Worm (Caenorhabditis elegans) whole organism, L3 larva: ENCODE results near the gene mob-4.
A peak's percentile ranks its signal among the peaks of the same experiment; 100 is the strongest.

Experiments used
- ZK546.5 ChIP-seq: sonication (generic microtip); optimal IDR thresholded peaks from 2 replicates; lab custom pipeline; 2017; ENCODE audit warnings: missing biosample characterization, missing genetic modification characterization
- ceh-28 ChIP-seq: fragments of 150-350 bp; optimal IDR thresholded peaks from 2 replicates; lab custom pipeline; 2014; ENCODE audit warnings: missing biosample characterization, missing genetic modification reagents, missing genetic modification characterization
- ceh-9 ChIP-seq: sonication (generic microtip); optimal IDR thresholded peaks from 2 replicates; lab custom pipeline; 2018; ENCODE audit warnings: missing biosample characterization, missing genetic modification characterization
- daf-12 ChIP-seq: fragments of 150-350 bp; optimal IDR thresholded peaks from 2 replicates; lab custom pipeline; 2014; ENCODE audit warnings: missing biosample characterization, missing genetic modification reagents, missing genetic modification characterization
- egl-27 ChIP-seq: sonication (generic microtip); optimal IDR thresholded peaks from 4 replicates; lab custom pipeline; 2017; ENCODE audit warnings: missing biosample characterization, missing genetic modification reagents, missing genetic modification characterization
- egl-5 ChIP-seq: fragments of 150-350 bp; optimal IDR thresholded peaks from 2 replicates; lab custom pipeline; 2017; ENCODE audit warnings: missing biosample characterization, missing genetic modification reagents, missing genetic modification characterization, inconsistent platforms
- elt-2 ChIP-seq: sonication (generic microtip); optimal IDR thresholded peaks from 2 replicates; lab custom pipeline; 2016; ENCODE audit warnings: missing genetic modification reagents, mild to moderate bottlenecking, missing genetic modification characterization, missing compliant biosample characterization
- eor-1 ChIP-seq, 2 experiments: fragments of 150-350 bp; optimal IDR thresholded peaks; 2 replicates each; lab custom pipeline; 2014 to 2018; ENCODE audit warnings: missing biosample characterization in 2 of 2, missing genetic modification characterization in 2 of 2
- fkh-10 ChIP-seq: sonication (generic microtip); optimal IDR thresholded peaks from 2 replicates; lab custom pipeline; 2017; ENCODE audit warnings: missing biosample characterization, missing genetic modification reagents, missing genetic modification characterization
- fkh-2 ChIP-seq: fragments of 150-350 bp; optimal IDR thresholded peaks from 2 replicates; lab custom pipeline; 2014; ENCODE audit warnings: missing biosample characterization, missing genetic modification reagents, missing genetic modification characterization
- hmg-11 ChIP-seq: sonication (generic microtip); optimal IDR thresholded peaks from 2 replicates; lab custom pipeline; 2016; ENCODE audit warnings: missing genetic modification characterization, missing compliant biosample characterization
- jun-1 ChIP-seq: fragments of 150-350 bp; optimal IDR thresholded peaks from 2 replicates; lab custom pipeline; 2014; ENCODE audit warnings: missing biosample characterization, missing genetic modification reagents, missing genetic modification characterization
- lin-15B ChIP-seq: fragments of 150-350 bp; optimal IDR thresholded peaks from 2 replicates; lab custom pipeline; 2014; ENCODE audit warnings: missing biosample characterization, missing genetic modification characterization
- lin-39 ChIP-seq: fragments of 150-350 bp; optimal IDR thresholded peaks from 2 replicates; lab custom pipeline; 2018; ENCODE audit warnings: missing biosample characterization, missing genetic modification reagents, missing genetic modification characterization
- nfya-1 ChIP-seq: sonication (generic microtip); optimal IDR thresholded peaks from 2 replicates; lab custom pipeline; 2017; ENCODE audit warnings: missing genetic modification characterization, mild to moderate bottlenecking, missing compliant biosample characterization, antibody characterized with exemption, moderate library complexity; ENCODE audit not compliant: insufficient read depth
- nhr-12 ChIP-seq: fragments of 150-350 bp; optimal IDR thresholded peaks from 2 replicates; lab custom pipeline; 2014; ENCODE audit warnings: missing biosample characterization, missing genetic modification characterization
- nhr-23 ChIP-seq: fragments of 150-350 bp; optimal IDR thresholded peaks from 2 replicates; lab custom pipeline; 2014; ENCODE audit warnings: missing biosample characterization, missing genetic modification reagents, missing genetic modification characterization
- nhr-25 ChIP-seq: sonication (generic microtip); optimal IDR thresholded peaks from 2 replicates; lab custom pipeline; 2017; ENCODE audit warnings: missing biosample characterization, missing genetic modification characterization
- nhr-28 ChIP-seq: fragments of 150-350 bp; optimal IDR thresholded peaks from 2 replicates; lab custom pipeline; 2014; ENCODE audit warnings: missing biosample characterization, missing genetic modification characterization
- nhr-67 ChIP-seq: fragments of 150-350 bp; optimal IDR thresholded peaks from 2 replicates; lab custom pipeline; 2014; ENCODE audit warnings: missing biosample characterization, missing genetic modification characterization
- nhr-76 ChIP-seq: fragments of 150-350 bp; sonication (generic microtip); optimal IDR thresholded peaks from 5 replicates; lab custom pipeline; 2014; ENCODE audit warnings: missing biosample characterization, missing genetic modification characterization
- nhr-77 ChIP-seq: fragments of 150-350 bp; optimal IDR thresholded peaks from 2 replicates; lab custom pipeline; 2014; ENCODE audit warnings: missing biosample characterization, missing genetic modification characterization
- pha-4 ChIP-seq: fragments of 150-350 bp; optimal IDR thresholded peaks from 2 replicates; lab custom pipeline; 2014; ENCODE audit warnings: missing biosample characterization, missing genetic modification reagents, missing genetic modification characterization
- pqm-1 ChIP-seq: fragments of 150-350 bp; optimal IDR thresholded peaks from 2 replicates; lab custom pipeline; 2017; ENCODE audit warnings: missing biosample characterization, missing genetic modification characterization, inconsistent platforms
- sea-2 ChIP-seq: fragments of 150-350 bp; sonication (generic microtip); optimal IDR thresholded peaks from 4 replicates; lab custom pipeline; 2014; ENCODE audit warnings: missing biosample characterization, missing genetic modification reagents, missing genetic modification characterization
- snpc-4 ChIP-seq: fragments of 150-350 bp; optimal IDR thresholded peaks from 2 replicates; lab custom pipeline; 2014; ENCODE audit warnings: missing biosample characterization, missing genetic modification characterization
- tbx-2 ChIP-seq: sonication (generic microtip); optimal IDR thresholded peaks from 2 replicates; lab custom pipeline; 2016; ENCODE audit warnings: mild to moderate bottlenecking, missing genetic modification characterization, missing compliant biosample characterization
- unc-62 ChIP-seq: fragments of 150-350 bp; sonication (generic microtip); optimal IDR thresholded peaks from 4 replicates; lab custom pipeline; 2014; ENCODE audit warnings: missing biosample characterization, missing genetic modification reagents, missing genetic modification characterization
- ztf-11 ChIP-seq: fragments of 150-350 bp; optimal IDR thresholded peaks from 2 replicates; lab custom pipeline; 2014; ENCODE audit warnings: missing biosample characterization, missing genetic modification characterization

Gene mob-4

DNA sequence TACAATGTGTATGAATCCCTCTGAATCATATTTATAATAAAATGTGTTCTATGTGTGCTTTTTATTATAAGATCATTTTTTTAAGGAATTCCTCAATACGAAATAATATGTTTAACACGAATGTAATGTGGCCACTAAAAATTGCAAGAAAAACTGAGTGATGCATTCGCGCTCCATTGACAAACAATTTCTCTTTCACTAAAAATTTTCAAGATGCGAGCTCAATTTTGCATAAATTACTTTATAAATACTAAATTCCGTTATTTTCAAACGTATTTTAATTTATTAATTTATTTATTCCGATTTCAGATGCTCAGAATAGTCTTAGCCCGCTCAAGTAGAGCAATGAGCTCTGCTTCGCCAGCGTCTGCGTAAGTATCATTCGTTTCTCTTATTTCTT is 40.9 kb downstream of the mob-4 start, which contains the start of gene mrps-9:
Gene mrps-9 (plus strand): TSS at position 310 of the 400 bp plus-strand sequence.
- TF ChIP-seq ZK546.5 (tag; lab: Kevin White, UChicago) (no peak), nfya-1 (tag; lab: Kevin White, UChicago) (peak; percentile 3), fkh-2 (tag; lab: Kevin White, UChicago) (no peak), snpc-4 (tag; lab: Kevin White, UChicago) (no peak), ztf-11 (tag; lab: Kevin White, UChicago) (no peak), daf-12 (tag; lab: Kevin White, UChicago) (no peak), jun-1 (tag; lab: Kevin White, UChicago) (no peak), lin-39 (tag; lab: Kevin White, UChicago) (no peak), pqm-1 (tag; lab: Kevin White, UChicago) (no peak), nhr-67 (tag; lab: Kevin White, UChicago) (no peak), lin-15B (tag; lab: Kevin White, UChicago) (peak; percentile 51)

DNA sequence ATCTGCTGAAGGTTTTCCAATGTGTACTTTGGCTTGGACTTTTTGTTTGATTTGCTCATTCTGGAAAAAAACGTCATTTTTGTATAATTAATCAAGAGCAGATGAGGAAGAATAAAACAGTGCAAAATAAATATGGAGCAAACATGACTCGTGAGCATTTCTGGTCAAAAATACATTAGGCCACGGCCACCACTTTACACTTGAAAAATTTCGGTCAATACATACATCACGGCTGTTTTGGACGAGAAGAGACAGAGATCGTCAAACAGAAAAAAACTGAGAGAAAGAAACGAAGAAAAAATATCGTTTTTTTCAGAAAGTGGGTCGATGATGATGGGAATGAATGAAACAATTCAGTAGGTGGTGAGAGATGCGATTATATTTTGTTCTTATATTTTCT is 43.4 kb downstream of the mob-4 start, which contains the start of the genes F09G8.7 and crn-7:
Gene F09G8.7 (minus strand): TSS at position 60 of the 400 bp plus-strand sequence.
Gene crn-7 (plus strand): TSS at position 236 of the 400 bp plus-strand sequence.
- TF ChIP-seq nhr-25 (tag; lab: Kevin White, UChicago) = peak; percentile 9
- TF ChIP-seq nhr-12 (tag; lab: Kevin White, UChicago) = no peak
- TF ChIP-seq hmg-11 (tag; lab: Kevin White, UChicago) = no peak
- TF ChIP-seq egl-5 (tag; lab: Kevin White, UChicago) = no peak
- TF ChIP-seq unc-62 = no peak
- no peak for TF ChIP-seq sea-2 (GFP tag; lab: Kevin White, UChicago)
- TF ChIP-seq ceh-28 (tag; lab: Kevin White, UChicago) = no peak
- no peak for TF ChIP-seq nhr-67 (tag; lab: Kevin White, UChicago)
- TF ChIP-seq fkh-10 (GFP tag; lab: Kevin White, UChicago) = no peak
- TF ChIP-seq elt-2 = no peak
- TF ChIP-seq eor-1 (tag; optimal IDR thresholded peaks at IDR 0.05; lab: Kevin White, UChicago) = no peak
- TF ChIP-seq snpc-4 (tag; lab: Kevin White, UChicago) = peak; percentile 26
- peak; percentile 51 for TF ChIP-seq nfya-1 (tag; lab: Kevin White, UChicago)
- TF ChIP-seq nhr-23 (tag; lab: Kevin White, UChicago) = peak; percentile 42
- TF ChIP-seq tbx-2 (tag; lab: Kevin White, UChicago) = no peak
- TF ChIP-seq ceh-9 (tag; lab: Kevin White, UChicago) = no peak
- TF ChIP-seq pha-4 (tag; lab: Kevin White, UChicago) = peak; percentile 61
- peak; percentile 71 for TF ChIP-seq lin-15B (tag; lab: Kevin White, UChicago)
- no peak for TF ChIP-seq nhr-77 (tag; lab: Kevin White, UChicago)

DNA sequence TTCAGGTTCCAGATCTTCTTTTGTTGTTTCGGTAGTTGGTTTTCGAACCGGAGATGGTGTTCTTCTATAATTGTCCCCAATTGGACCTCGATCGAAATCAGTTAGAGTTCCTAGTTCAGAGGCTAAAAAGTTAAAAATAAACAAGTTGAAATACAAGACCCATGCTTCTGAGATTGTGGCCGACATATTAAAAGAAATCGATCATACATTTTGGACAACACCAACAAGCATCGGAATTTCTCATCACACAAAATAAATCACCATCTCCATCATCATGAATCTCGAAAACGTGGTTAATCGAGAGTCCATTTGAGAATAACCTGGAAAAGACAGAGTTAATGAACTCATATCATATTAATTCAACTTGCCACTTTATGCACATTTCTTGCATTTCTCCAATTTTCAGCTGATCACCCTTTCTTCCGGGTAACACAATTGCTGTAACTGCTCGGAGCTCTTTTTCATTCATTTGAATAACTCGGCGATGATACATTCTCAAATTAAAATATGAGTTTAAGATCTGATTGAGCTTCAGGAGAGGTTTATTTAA is 46.9 kb downstream of the mob-4 start, which contains the start of the genes mps-4 and F09G8.10:
Gene mps-4 (minus strand): TSS at position 101 of the 550 bp plus-strand sequence.
Gene F09G8.10 (minus strand): TSS at position 500 of the 550 bp plus-strand sequence.
- TF ChIP-seq tbx-2 (tag; lab: Kevin White, UChicago) (no peak), jun-1 (tag; lab: Kevin White, UChicago) (no peak), nhr-28 (tag; lab: Kevin White, UChicago) (no peak), nhr-76 (tag; lab: Kevin White, UChicago) (no peak), snpc-4 (tag; lab: Kevin White, UChicago) (no peak), unc-62 (no peak)

DNA sequence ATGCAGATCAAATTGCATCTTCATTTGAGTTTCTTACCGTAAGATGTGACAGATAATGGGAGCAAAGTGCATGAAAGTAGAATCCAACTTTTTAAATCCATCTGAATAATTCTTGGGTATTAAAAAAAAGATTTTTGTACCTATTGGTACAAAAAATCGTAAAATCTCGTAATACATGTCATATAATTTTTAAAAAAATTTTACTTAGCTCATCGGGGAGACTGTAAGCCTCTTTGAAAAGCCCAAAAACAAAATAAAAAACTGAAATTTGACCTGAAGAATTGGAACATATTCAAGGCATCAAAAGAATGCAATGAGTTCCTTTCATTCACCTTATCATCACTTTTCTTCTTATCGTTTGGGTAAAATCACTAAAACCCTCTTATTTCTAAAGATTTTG is 51.0 kb downstream of the mob-4 start, which contains the start of gene clec-160:
Gene clec-160 (minus strand): TSS at position 101 of the 400 bp plus-strand sequence.
- TF ChIP-seq elt-2 (peak; percentile 6), egl-27 (tag; lab: Kevin White, UChicago) (no peak)
